Fruit fly (Drosophila melanogaster) S2 (cell line): Measurements from ENCODE around the gene CG31100.

Experiments
- CG8478 ChIP-seq: fragments of >200 bp; optimal IDR thresholded peaks from 2 replicates; lab custom pipeline; 2018
- CTCF ChIP-seq, 2 experiments: fragments of >200 bp; optimal IDR thresholded peaks; 2 replicates each; lab custom pipeline; 2018

DNA sequence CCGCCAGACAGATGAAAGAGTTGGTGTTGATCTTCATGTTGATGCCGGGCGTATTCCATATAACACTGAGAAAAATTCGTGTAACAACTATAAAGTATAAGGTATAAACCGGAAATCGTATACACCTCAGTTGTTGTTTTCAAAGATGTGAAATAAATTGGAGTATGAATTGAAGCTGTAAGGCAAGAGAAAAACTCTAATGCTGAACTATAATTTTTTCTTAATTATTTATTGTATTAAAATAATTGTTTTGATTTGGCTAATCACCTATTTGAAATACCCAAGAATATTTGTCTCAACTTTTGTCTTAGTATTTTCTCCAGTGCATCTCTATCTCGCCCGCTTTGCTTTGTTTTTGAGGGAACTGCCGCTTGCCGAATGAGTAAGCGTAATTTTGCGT lies 43.1 kb downstream of the CG31100 start:
- TF ChIP-seq CG8478 (lab: Kevin White, UChicago), result no peak
- no peak for TF ChIP-seq CTCF (optimal IDR thresholded peaks at IDR 0.05; lab: Kevin White, UChicago)
